Fruit fly (Drosophila melanogaster) whole organism, embryonic: ENCODE data around the gene Ekar.

Experiments used
- Asciz ChIP-seq: fragments of 200-800 bp; sonication (Bioruptor generic); optimal IDR thresholded peaks from 2 replicates; lab custom pipeline; 2017; ENCODE audit warnings: missing biosample characterization, mild to moderate bottlenecking, missing genetic modification characterization, missing genetic modification reagents
- Atf3 ChIP-seq: fragments of 200-800 bp; sonication (Bioruptor generic); optimal IDR thresholded peaks from 3 replicates; lab custom pipeline; 2016; ENCODE audit warnings: missing biosample characterization, missing genetic modification characterization
- Atf6 ChIP-seq: fragments of 200-800 bp; sonication (Bioruptor generic); IDR thresholded peaks from 2 replicates; pipeline ENCODE4 v1.3.6; 2022; ENCODE audit warnings: missing biosample characterization, missing genetic modification characterization
- Bgb ChIP-seq: fragments of 200-800 bp; sonication (Bioruptor generic); IDR thresholded peaks from 2 replicates; pipeline ENCODE4 v1.3.6; 2022; ENCODE audit warnings: missing biosample characterization, missing genetic modification characterization; ENCODE audit not compliant: partially characterized antibody
- CG10209 ChIP-seq: fragments of 200-800 bp; sonication (Bioruptor generic); optimal IDR thresholded peaks from 3 replicates; lab custom pipeline; 2017; ENCODE audit warnings: missing biosample characterization, mild to moderate bottlenecking, missing genetic modification characterization, missing genetic modification reagents
- CG11085 ChIP-seq: fragments of 200-800 bp; sonication (Bioruptor generic); IDR thresholded peaks from 2 replicates; pipeline ENCODE4 v1.3.6; 2022; ENCODE audit warnings: missing biosample characterization, missing genetic modification characterization
- CG11723 ChIP-seq: fragments of 200-800 bp; sonication (Bioruptor generic); optimal IDR thresholded peaks from 2 replicates; lab custom pipeline; 2017; ENCODE audit warnings: missing biosample characterization, mild to moderate bottlenecking, missing genetic modification characterization
- CG12219 ChIP-seq: fragments of 200-800 bp; sonication (Bioruptor generic); optimal IDR thresholded peaks from 3 replicates; lab custom pipeline; 2018; ENCODE audit warnings: missing biosample characterization, mild to moderate bottlenecking, missing genetic modification characterization
- CG12744 ChIP-seq: fragments of 200-800 bp; sonication (Bioruptor generic); optimal IDR thresholded peaks from 2 replicates; lab custom pipeline; 2016; ENCODE audit warnings: missing biosample characterization, missing genetic modification characterization
- CG14441 ChIP-seq: fragments of 200-800 bp; sonication (Bioruptor generic); IDR thresholded peaks from 2 replicates; pipeline ENCODE4 v1.3.6; 2022; ENCODE audit warnings: missing biosample characterization, missing genetic modification characterization
- CG14667 ChIP-seq: fragments of 200-800 bp; sonication (Bioruptor generic); IDR thresholded peaks from 2 replicates; pipeline ENCODE4 v1.3.6; 2022; ENCODE audit warnings: missing biosample characterization, missing genetic modification characterization
- CG1647 ChIP-seq: fragments of 200-800 bp; sonication (Bioruptor generic); optimal IDR thresholded peaks from 3 replicates; lab custom pipeline; 2016; ENCODE audit warnings: missing biosample characterization, missing genetic modification characterization
- CG1792 ChIP-seq: fragments of 200-800 bp; sonication (Bioruptor generic); optimal IDR thresholded peaks from 2 replicates; lab custom pipeline; 2016; ENCODE audit warnings: missing biosample characterization, missing genetic modification characterization
- CG2199 ChIP-seq: fragments of 200-800 bp; sonication (Bioruptor generic); IDR thresholded peaks from 3 replicates; pipeline ENCODE4 v1.3.6; 2022; ENCODE audit warnings: missing biosample characterization, missing genetic modification characterization
- CG2712 ChIP-seq: fragments of 200-800 bp; optimal IDR thresholded peaks from 3 replicates; lab custom pipeline; 2019; ENCODE audit warnings: missing biosample characterization, mild to moderate bottlenecking, missing genetic modification characterization, moderate library complexity
- CG2889 ChIP-seq: fragments of 200-800 bp; sonication (Bioruptor generic); IDR thresholded peaks from 3 replicates; pipeline ENCODE4 v1.3.6; 2022; ENCODE audit warnings: missing biosample characterization, missing genetic modification characterization
- CG34422 ChIP-seq: fragments of 200-800 bp; sonication (Bioruptor generic); IDR thresholded peaks from 3 replicates; pipeline ENCODE4 v1.3.6; 2022; ENCODE audit warnings: missing biosample characterization, missing genetic modification characterization
- CG3838 ChIP-seq: fragments of 200-800 bp; sonication (Bioruptor generic); optimal IDR thresholded peaks from 3 replicates; lab custom pipeline; 2016; ENCODE audit warnings: missing biosample characterization, missing genetic modification characterization
- CG4424 ChIP-seq: fragments of 200-800 bp; sonication (Bioruptor generic); optimal IDR thresholded peaks from 3 replicates; lab custom pipeline; 2016; ENCODE audit warnings: missing biosample characterization, missing genetic modification characterization
- CG4730 ChIP-seq: fragments of 200-800 bp; sonication (Bioruptor generic); IDR thresholded peaks from 2 replicates; pipeline ENCODE4 v1.3.6; 2022; ENCODE audit warnings: missing biosample characterization, missing genetic modification characterization
- CG9609 ChIP-seq: fragments of 200-800 bp; sonication (Bioruptor generic); optimal IDR thresholded peaks from 3 replicates; lab custom pipeline; 2016; ENCODE audit warnings: missing biosample characterization, missing genetic modification characterization
- CoRest ChIP-seq: fragments of 200-800 bp; sonication (Bioruptor generic); optimal IDR thresholded peaks from 3 replicates; lab custom pipeline; 2018; ENCODE audit warnings: missing biosample characterization, mild to moderate bottlenecking, missing genetic modification characterization, moderate library complexity
- Elba2 ChIP-seq: fragments of 200-800 bp; sonication (Bioruptor generic); optimal IDR thresholded peaks from 3 replicates; lab custom pipeline; 2016; ENCODE audit warnings: missing biosample characterization, missing genetic modification characterization
- Ets65A ChIP-seq: fragments of 200-800 bp; sonication (Bioruptor generic); peaks from one replicate; lab custom pipeline; 2016; ENCODE audit warnings: missing biosample characterization, missing genetic modification characterization
- Ets97D ChIP-seq: fragments of 200-800 bp; sonication (Bioruptor generic); optimal IDR thresholded peaks from 3 replicates; lab custom pipeline; 2016; ENCODE audit warnings: missing biosample characterization, missing genetic modification characterization
- Hey ChIP-seq: fragments of 200-800 bp; sonication (Bioruptor generic); optimal IDR thresholded peaks from 3 replicates; lab custom pipeline; 2018; ENCODE audit warnings: missing biosample characterization, mild to moderate bottlenecking, missing genetic modification characterization
- HmgD ChIP-seq: fragments of 200-800 bp; sonication (Bioruptor generic); optimal IDR thresholded peaks from 3 replicates; lab custom pipeline; 2016; ENCODE audit warnings: missing biosample characterization, missing genetic modification characterization
- Jarid2 ChIP-seq: fragments of 200-800 bp; sonication (Bioruptor generic); optimal IDR thresholded peaks from 3 replicates; lab custom pipeline; 2017; ENCODE audit warnings: mild to moderate bottlenecking, missing biosample characterization, missing genetic modification reagents, missing genetic modification characterization
- Lim3 ChIP-seq: fragments of 200-800 bp; sonication (Bioruptor generic); IDR thresholded peaks from 2 replicates; pipeline ENCODE4 v1.3.6; 2022; ENCODE audit warnings: missing biosample characterization, missing genetic modification characterization
- MTF-1 ChIP-seq: fragments of 200-800 bp; sonication (Bioruptor generic); optimal IDR thresholded peaks from 2 replicates; lab custom pipeline; 2018; ENCODE audit warnings: missing biosample characterization, mild to moderate bottlenecking, missing genetic modification characterization, borderline replicate concordance
- NC2α ChIP-seq: fragments of 200-800 bp; sonication (Bioruptor generic); optimal IDR thresholded peaks from 2 replicates; lab custom pipeline; 2016; ENCODE audit warnings: missing biosample characterization, missing genetic modification characterization
- NC2β ChIP-seq: fragments of 200-800 bp; sonication (Bioruptor generic); optimal IDR thresholded peaks from 2 replicates; lab custom pipeline; 2016; ENCODE audit warnings: missing biosample characterization, missing genetic modification characterization
- Optix ChIP-seq: fragments of 200-800 bp; sonication (Bioruptor generic); IDR thresholded peaks from 3 replicates; pipeline ENCODE4 v1.3.6; 2022; ENCODE audit warnings: missing biosample characterization, missing genetic modification characterization
- Stat92E ChIP-seq, 3 experiments: fragments of >200 bp in 2 of 3; fragments of 200-800 bp in 1 of 3; sonication (Bioruptor generic) in 1 of 3; optimal IDR thresholded peaks; 2 replicates each; lab custom pipeline; 2017 to 2019; ENCODE audit warnings: missing biosample characterization in 3 of 3, missing genetic modification characterization in 3 of 3, mild to moderate bottlenecking in 1 of 3, moderate library complexity in 1 of 3
- Trl ChIP-seq, 3 experiments: fragments of >200 bp in 2 of 3; fragments of 200-800 bp in 1 of 3; sonication (Bioruptor generic) in 1 of 3; optimal IDR thresholded peaks; 2 replicates in 1 of 3; 3 replicates in 2 of 3; lab custom pipeline; 2016 to 2017; ENCODE audit warnings: missing biosample characterization in 1 of 3, missing genetic modification characterization in 1 of 3
- ac ChIP-seq: fragments of 200-800 bp; sonication (Bioruptor generic); optimal IDR thresholded peaks from 3 replicates; lab custom pipeline; 2017; ENCODE audit warnings: missing biosample characterization, mild to moderate bottlenecking, missing genetic modification characterization
- az2 ChIP-seq: fragments of 200-800 bp; sonication (Bioruptor generic); optimal IDR thresholded peaks from 3 replicates; lab custom pipeline; 2016; ENCODE audit warnings: missing biosample characterization, missing genetic modification characterization
- br ChIP-seq: fragments of >200 bp; optimal IDR thresholded peaks from 2 replicates; lab custom pipeline; 2017
- cad ChIP-seq: fragments of >200 bp; optimal IDR thresholded peaks from 2 replicates; lab custom pipeline; 2017; ENCODE audit warnings: missing biosample characterization, missing genetic modification characterization
- danr ChIP-seq: fragments of 200-800 bp; sonication (Bioruptor generic); IDR thresholded peaks from 2 replicates; pipeline ENCODE4 v1.3.6; 2022; ENCODE audit warnings: missing biosample characterization, missing genetic modification characterization
- dysf ChIP-seq: fragments of 200-800 bp; sonication (Bioruptor generic); IDR thresholded peaks from 3 replicates; pipeline ENCODE4 v1.3.6; 2022; ENCODE audit warnings: missing biosample characterization, missing genetic modification characterization
- eve ChIP-seq, 2 experiments: fragments of >200 bp; optimal IDR thresholded peaks; 2 replicates each; lab custom pipeline; 2017; ENCODE audit warnings: missing biosample characterization in 2 of 2, missing genetic modification characterization in 2 of 2
- eyg ChIP-seq: fragments of 200-800 bp; sonication (Bioruptor generic); optimal IDR thresholded peaks from 3 replicates; lab custom pipeline; 2016; ENCODE audit warnings: missing biosample characterization, missing genetic modification characterization
- fu2 ChIP-seq: fragments of 200-800 bp; sonication (Bioruptor generic); optimal IDR thresholded peaks from 2 replicates; lab custom pipeline; 2016; ENCODE audit warnings: missing biosample characterization, missing genetic modification characterization
- gcm2 ChIP-seq: fragments of 200-800 bp; sonication (Bioruptor generic); optimal IDR thresholded peaks from 2 replicates; lab custom pipeline; 2016; ENCODE audit warnings: missing biosample characterization, missing genetic modification characterization
- gfzf ChIP-seq: fragments of 200-800 bp; sonication (Bioruptor generic); optimal IDR thresholded peaks from 2 replicates; lab custom pipeline; 2016; ENCODE audit warnings: missing biosample characterization, mild to moderate bottlenecking, missing genetic modification characterization, moderate library complexity
- kay ChIP-seq: fragments of 200-800 bp; sonication (Bioruptor generic); optimal IDR thresholded peaks from 2 replicates; lab custom pipeline; 2016; ENCODE audit warnings: missing biosample characterization, missing genetic modification characterization
- pfk ChIP-seq: fragments of 200-800 bp; sonication (Bioruptor generic); optimal IDR thresholded peaks from 2 replicates; lab custom pipeline; 2018; ENCODE audit warnings: missing biosample characterization, mild to moderate bottlenecking, missing genetic modification characterization, moderate library complexity
- ro ChIP-seq: fragments of 200-800 bp; sonication (Bioruptor generic); IDR thresholded peaks from 2 replicates; pipeline ENCODE4 v1.3.6; 2022; ENCODE audit warnings: missing biosample characterization, missing genetic modification characterization
- schlank ChIP-seq: fragments of 200-800 bp; sonication (Bioruptor generic); optimal IDR thresholded peaks from 2 replicates; lab custom pipeline; 2018; ENCODE audit warnings: missing biosample characterization, mild to moderate bottlenecking, missing genetic modification characterization
- wek ChIP-seq: fragments of 200-800 bp; sonication (Bioruptor generic); optimal IDR thresholded peaks from 3 replicates; lab custom pipeline; 2018; ENCODE audit warnings: missing biosample characterization, mild to moderate bottlenecking, missing genetic modification characterization, moderate library complexity

Ekar gene

DNA sequence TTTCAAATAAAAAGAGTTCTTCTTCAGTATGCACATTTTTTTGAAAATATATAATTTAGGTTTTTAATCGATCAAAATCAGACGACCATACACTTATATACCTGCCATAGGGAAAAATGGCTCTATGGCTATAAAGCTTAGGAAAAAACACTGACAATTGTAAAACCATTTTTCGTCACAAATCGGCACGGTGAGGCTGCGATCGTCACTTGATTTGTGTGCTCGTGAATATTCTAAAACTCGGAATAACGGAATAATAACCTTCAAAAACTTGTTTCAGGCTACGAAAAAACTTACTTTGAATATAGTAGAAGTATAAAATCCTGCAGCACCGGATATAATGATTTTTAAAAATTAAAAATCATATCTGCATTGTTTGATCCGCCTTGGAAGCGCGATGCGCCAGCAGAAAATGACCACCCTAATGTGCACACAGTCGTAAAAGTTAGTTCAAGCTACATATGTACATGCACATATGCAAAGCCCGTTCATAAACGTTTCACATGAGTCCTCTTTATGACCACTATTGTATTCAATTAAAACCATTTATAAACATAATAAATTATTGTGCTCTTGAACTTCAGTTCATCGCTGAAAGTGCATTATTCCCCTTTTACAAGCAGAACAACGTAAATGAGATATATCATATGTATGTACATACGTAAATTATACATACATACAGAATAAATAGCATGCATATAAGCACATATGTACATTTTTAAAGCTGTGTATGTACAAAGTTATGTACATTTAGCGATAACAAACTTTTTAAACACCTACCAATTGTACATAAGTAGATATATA lies 48.8 kb upstream of the Ekar start (continued):
- no peak for TF ChIP-seq CG1792 (GFP tag; lab: Kevin White, UChicago)
- peak; percentile 76 for TF ChIP-seq CG11723
- no peak for TF ChIP-seq Trl (optimal IDR thresholded peaks at IDR 0.05; lab: Kevin White, UChicago)
- no peak for TF ChIP-seq Trl (GFP tag; optimal IDR thresholded peaks at IDR 0.05; lab: Kevin White, UChicago)
- TF ChIP-seq az2 = no peak
- no peak for TF ChIP-seq Ets65A (GFP tag; lab: Kevin White, UChicago)
- TF ChIP-seq schlank (tag; lab: Kevin White, UChicago) = no peak
- no peak for TF ChIP-seq CG10209 (GFP tag; lab: Kevin White, UChicago)
- no peak for TF ChIP-seq CG12744 (GFP tag; lab: Kevin White, UChicago)
- no peak for TF ChIP-seq dysf (GFP tag; lab: Robert Waterston, UW)
- no peak for TF ChIP-seq CG4730 (GFP tag; lab: Robert Waterston, UW)
- no peak for TF ChIP-seq CG34422 (GFP tag; lab: Robert Waterston, UW)
- TF ChIP-seq Atf6 (GFP tag; lab: Robert Waterston, UW) = no peak
- no peak for TF ChIP-seq CG1647 (GFP tag; lab: Kevin White, UChicago)
- no peak for TF ChIP-seq ro (GFP tag; lab: Robert Waterston, UW)
- TF ChIP-seq Jarid2 (GFP tag; lab: Kevin White, UChicago) = no peak
- TF ChIP-seq CoRest (tag; lab: Kevin White, UChicago) = no peak
- TF ChIP-seq CG12219 (GFP tag; lab: Kevin White, UChicago) = no peak
- no peak for TF ChIP-seq Elba2 (GFP tag; lab: Kevin White, UChicago)
- no peak for TF ChIP-seq danr (GFP tag; lab: Robert Waterston, UW)
- no peak for TF ChIP-seq CG14441 (GFP tag; lab: Robert Waterston, UW)
- no peak for TF ChIP-seq Bgb
- no peak for TF ChIP-seq Stat92E (GFP tag; optimal IDR thresholded peaks at IDR 0.05; lab: Kevin White, UChicago)
- no peak for TF ChIP-seq br (lab: Kevin White, UChicago)
- no peak for TF ChIP-seq kay
- TF ChIP-seq Atf3 (GFP tag; lab: Kevin White, UChicago) = no peak
- no peak for TF ChIP-seq Asciz (GFP tag; lab: Kevin White, UChicago)
- peak; percentile 4 for TF ChIP-seq CG4424 (GFP tag; lab: Kevin White, UChicago)
- no peak for TF ChIP-seq fu2 (GFP tag; lab: Kevin White, UChicago)
- peak; percentile 53 for TF ChIP-seq cad (GFP tag; lab: Kevin White, UChicago)
- no peak for TF ChIP-seq gfzf (GFP tag; lab: Kevin White, UChicago)
- no peak for TF ChIP-seq CG3838 (GFP tag; lab: Kevin White, UChicago)
- peak; percentile 75; the same call in 2 of the 3 replicates for TF ChIP-seq CG2199 (GFP tag; lab: Robert Waterston, UW)
- TF ChIP-seq HmgD = no peak
- no peak for TF ChIP-seq ac (GFP tag; lab: Kevin White, UChicago)
- no peak for TF ChIP-seq eyg (GFP tag; lab: Kevin White, UChicago)
- TF ChIP-seq Optix (GFP tag; lab: Robert Waterston, UW) = no peak
- TF ChIP-seq MTF-1 (GFP tag; lab: Kevin White, UChicago) = no peak
- no peak for TF ChIP-seq CG9609
- peak in 1 of 2 experiments; percentile 82 for TF ChIP-seq eve (GFP tag; optimal IDR thresholded peaks at IDR 0.05; lab: Kevin White, UChicago)
- TF ChIP-seq CG2712 (tag; lab: Kevin White, UChicago) = peak; percentile 2
- TF ChIP-seq wek (GFP tag; lab: Kevin White, UChicago) = no peak
- no peak for TF ChIP-seq CG2889
- TF ChIP-seq CG14667 = no peak
- no peak for TF ChIP-seq Lim3 (GFP tag; lab: Robert Waterston, UW)
- no peak for TF ChIP-seq NC2α
- no peak for TF ChIP-seq gcm2 (GFP tag; lab: Kevin White, UChicago)
- no peak for TF ChIP-seq Hey (tag; lab: Kevin White, UChicago)
- no peak for TF ChIP-seq NC2β (GFP tag; lab: Kevin White, UChicago)
- TF ChIP-seq pfk = no peak
- peak; percentile 24 for TF ChIP-seq Ets97D (GFP tag; lab: Kevin White, UChicago)
- TF ChIP-seq CG11085 (GFP tag; lab: Robert Waterston, UW) = no peak
